Fruit fly (Drosophila melanogaster): ENCODE measurements around the gene CG31229.

CG31229 gene

DNA sequence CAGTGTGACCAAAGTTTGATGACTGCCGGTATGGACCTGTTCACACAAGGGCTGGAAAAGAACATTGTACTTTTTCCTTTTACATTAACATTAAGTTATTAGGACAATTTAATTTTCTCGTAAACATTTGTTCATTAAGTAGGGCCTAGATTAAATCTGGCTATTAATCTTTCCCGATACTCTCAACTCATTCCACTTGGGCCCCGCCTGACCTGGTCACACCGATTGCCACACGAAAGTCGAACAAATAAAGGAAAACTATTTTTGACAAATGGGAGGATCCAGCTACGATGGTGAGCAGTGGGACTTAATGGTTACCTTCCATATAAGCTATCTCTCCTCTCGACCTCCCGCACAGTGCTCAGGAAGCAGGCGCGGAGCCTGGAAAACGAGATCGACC, 4.1 kb upstream of the CG31229 start, which contains the start of the genes Cpsf73 and Gos28 (continued):
- TF ChIP-seq Ets97D (GFP tag; optimal IDR thresholded peaks at IDR 0.05), result peak; percentile 36
- TF ChIP-seq CG15479 (GFP tag; optimal IDR thresholded peaks at IDR 0.05), result no peak
- no peak for TF ChIP-seq en (GFP tag; optimal IDR thresholded peaks at IDR 0.05)
- no peak for TF ChIP-seq Hmr (GFP tag; optimal IDR thresholded peaks at IDR 0.05)
- TF ChIP-seq Six4 (GFP tag; optimal IDR thresholded peaks at IDR 0.05), result no peak
- no peak for TF ChIP-seq ab (GFP tag; optimal IDR thresholded peaks at IDR 0.05)
- TF ChIP-seq seq (GFP tag; IDR thresholded peaks at IDR 0.05), result no peak
- no peak for TF ChIP-seq MTF-1 (GFP tag; optimal IDR thresholded peaks at IDR 0.05; ENCODE audit: borderline replicate concordance)
- TF ChIP-seq CG6683 (GFP tag; optimal IDR thresholded peaks at IDR 0.05), result no peak
- peak; percentile 19 for TF ChIP-seq Myb (GFP tag; optimal IDR thresholded peaks at IDR 0.05)
- no peak for TF ChIP-seq h (optimal IDR thresholded peaks at IDR 0.05)
- TF ChIP-seq ato (GFP tag; IDR thresholded peaks at IDR 0.05; ENCODE audit: partially characterized antibody), result no peak
- peak; percentile 3 for TF ChIP-seq dmrt11E (tag; optimal IDR thresholded peaks at IDR 0.05)
- no peak for TF ChIP-seq CG4404 (GFP tag; IDR thresholded peaks at IDR 0.05)
- TF ChIP-seq yki (optimal IDR thresholded peaks at IDR 0.05), result no peak
- TF ChIP-seq CG13123 (GFP tag; optimal IDR thresholded peaks at IDR 0.05), result no peak
- no peak for TF ChIP-seq CG12236 (GFP tag; optimal IDR thresholded peaks at IDR 0.05)
- peak in 1 of 2 experiments; percentile 74 for TF ChIP-seq tll (GFP tag; optimal IDR thresholded peaks at IDR 0.05)
- no peak for TF ChIP-seq sqz (GFP tag; optimal IDR thresholded peaks at IDR 0.05)
- no peak for TF ChIP-seq eve (GFP tag; optimal IDR thresholded peaks at IDR 0.05)
- TF ChIP-seq eyg (GFP tag; optimal IDR thresholded peaks at IDR 0.05), result no peak
- 0 out of 2 replicates have a peak, but pooled peaks have one; percentile 25 for TF ChIP-seq CG17328 (GFP tag; IDR thresholded peaks at IDR 0.05)
- TF ChIP-seq kni (GFP tag; optimal IDR thresholded peaks at IDR 0.05), result no peak
- peak; percentile 98 for TF ChIP-seq CG17802 (tag; optimal IDR thresholded peaks at IDR 0.05)
- peak; percentile 97 for TF ChIP-seq MBD-R2 (GFP tag; IDR thresholded peaks at IDR 0.05)
- peak; percentile 82 for TF ChIP-seq sens (GFP tag)
- no peak for TF ChIP-seq Trl (optimal IDR thresholded peaks at IDR 0.05)
- no peak for TF ChIP-seq Trl (GFP tag; optimal IDR thresholded peaks at IDR 0.05)
- TF ChIP-seq CG11696 (GFP tag; IDR thresholded peaks at IDR 0.05), result no peak
- TF ChIP-seq wdn (GFP tag; IDR thresholded peaks at IDR 0.05), result no peak
- TF ChIP-seq CG3995 (GFP tag; optimal IDR thresholded peaks at IDR 0.05), result no peak
- TF ChIP-seq so (GFP tag; IDR thresholded peaks at IDR 0.05), result no peak
- TF ChIP-seq CG9817 (tag; optimal IDR thresholded peaks at IDR 0.05), result no peak
- no peak for TF ChIP-seq zfh2 (GFP tag; optimal IDR thresholded peaks at IDR 0.05)
- no peak for TF ChIP-seq pan (optimal IDR thresholded peaks at IDR 0.05)
- TF ChIP-seq pan (GFP tag; optimal IDR thresholded peaks at IDR 0.05 in 1 of 2, IDR thresholded peaks at IDR 0.05 in 1 of 2), result no peak
- no peak for TF ChIP-seq gcm2 (GFP tag; optimal IDR thresholded peaks at IDR 0.05)
- no peak for TF ChIP-seq HmgD (GFP tag; optimal IDR thresholded peaks at IDR 0.05)
- no peak for TF ChIP-seq CG18619 (GFP tag; optimal IDR thresholded peaks at IDR 0.05)
- no peak for TF ChIP-seq CG2202 (tag; optimal IDR thresholded peaks at IDR 0.05)
- peak; percentile 44; the same call in 1 of the 2 replicates for TF ChIP-seq E2f2 (GFP tag; IDR thresholded peaks at IDR 0.05)
- TF ChIP-seq CG3163 (GFP tag; optimal IDR thresholded peaks at IDR 0.05), result no peak
- TF ChIP-seq CG6854 (GFP tag; optimal IDR thresholded peaks at IDR 0.05), result no peak
- TF ChIP-seq kay (GFP tag; optimal IDR thresholded peaks at IDR 0.05), result peak; percentile 19
- TF ChIP-seq CG12942 (GFP tag; optimal IDR thresholded peaks at IDR 0.05), result no peak
- no peak for TF ChIP-seq CG3281 (GFP tag; optimal IDR thresholded peaks at IDR 0.05)
- peak; percentile 42; the same call in 1 of the 3 replicates for TF ChIP-seq CG17361 (GFP tag; IDR thresholded peaks at IDR 0.05)
- no peak for TF ChIP-seq CG8290 (GFP tag; optimal IDR thresholded peaks at IDR 0.05)
- no peak for TF ChIP-seq CG8290 (tag; optimal IDR thresholded peaks at IDR 0.05)
- no peak for TF ChIP-seq sug (tag; optimal IDR thresholded peaks at IDR 0.05)
- no peak for TF ChIP-seq HHEX (GFP tag; optimal IDR thresholded peaks at IDR 0.05)
- no peak for TF ChIP-seq Stat92E (GFP tag; optimal IDR thresholded peaks at IDR 0.05)
- TF ChIP-seq CG18262 (tag; optimal IDR thresholded peaks at IDR 0.05), result no peak
- TF ChIP-seq ssp (GFP tag; IDR thresholded peaks at IDR 0.05), result peak; percentile 84

All from whole organism, embryonic.